Fruit fly (Drosophila melanogaster): Measurements from ENCODE around the gene ctp.
A peak's percentile ranks its signal among the peaks of the same experiment; 100 is the strongest.

The ctp gene

dm6 chrX:4644768-4645167, 42.8 kb upstream of the ctp start, which contains the start of gene CG3062:
TSS of gene CG3062 (minus strand) at chrX:4644868.
- no peak for TF ChIP-seq pzg (GFP tag; optimal IDR thresholded peaks at IDR 0.05)
- no peak for TF ChIP-seq CG2678 (tag; optimal IDR thresholded peaks at IDR 0.05)
- no peak for TF ChIP-seq CG30431 (GFP tag; optimal IDR thresholded peaks at IDR 0.05)
- TF ChIP-seq Spps (tag; optimal IDR thresholded peaks at IDR 0.05): no peak
- no peak for TF ChIP-seq NFAT (GFP tag; IDR thresholded peaks at IDR 0.05)
- TF ChIP-seq pnt (GFP tag; optimal IDR thresholded peaks at IDR 0.05): no peak
- no peak for TF ChIP-seq Jarid2 (GFP tag; optimal IDR thresholded peaks at IDR 0.05)
- TF ChIP-seq CG34376 (GFP tag; optimal IDR thresholded peaks at IDR 0.05): no peak
- no peak for TF ChIP-seq CG15073 (GFP tag; optimal IDR thresholded peaks at IDR 0.05)
- TF ChIP-seq stwl (tag; optimal IDR thresholded peaks at IDR 0.05): no peak

- TF ChIP-seq vnd (GFP tag; IDR thresholded peaks at IDR 0.05; ENCODE audit: partially characterized antibody) (peak; percentile 87), CG9215 (GFP tag; IDR thresholded peaks at IDR 0.05) (no peak), bbx (GFP tag; IDR thresholded peaks at IDR 0.05; ENCODE audit: partially characterized antibody) (peak; percentile 98), chinmo (GFP tag; IDR thresholded peaks at IDR 0.05; ENCODE audit: partially characterized antibody) (peak; percentile 96), BEAF-32 (GFP tag; optimal IDR thresholded peaks at IDR 0.05) (peak; percentile 40), lab (GFP tag; optimal IDR thresholded peaks at IDR 0.05) (no peak), schlank (tag; optimal IDR thresholded peaks at IDR 0.05) (no peak), CG3726 (GFP tag; IDR thresholded peaks at IDR 0.05) (no peak), Hsf (GFP tag; optimal IDR thresholded peaks at IDR 0.05) (no peak), CG6791 (GFP tag; IDR thresholded peaks at IDR 0.05; ENCODE audit: partially characterized antibody) (peak; percentile 97), CG15269 (tag; optimal IDR thresholded peaks at IDR 0.05) (no peak), mld (GFP tag; IDR thresholded peaks at IDR 0.05; ENCODE audit: partially characterized antibody) (peak; percentile 98), CG15601 (tag; optimal IDR thresholded peaks at IDR 0.05) (no peak), Mes4 (GFP tag; optimal IDR thresholded peaks at IDR 0.05) (no peak), Dref (GFP tag; IDR thresholded peaks at IDR 0.05) (peak; percentile 68), unc-4 (GFP tag; IDR thresholded peaks at IDR 0.05; ENCODE audit: partially characterized antibody) (peak; percentile 65), CG2120 (GFP tag; optimal IDR thresholded peaks at IDR 0.05) (no peak), Meics (GFP tag; optimal IDR thresholded peaks at IDR 0.05) (no peak), sug (tag; optimal IDR thresholded peaks at IDR 0.05) (no peak), CG2116 (GFP tag; optimal IDR thresholded peaks at IDR 0.05) (peak; percentile 20), cwo (GFP tag; optimal IDR thresholded peaks at IDR 0.05) (no peak), CG4617 (GFP tag; optimal IDR thresholded peaks at IDR 0.05; ENCODE audit: borderline replicate concordance) (peak; percentile 18), E2f2 (GFP tag; IDR thresholded peaks at IDR 0.05) (peak; percentile 78), CG10431 (GFP tag; optimal IDR thresholded peaks at IDR 0.05) (no peak), Sry-δ (GFP tag; optimal IDR thresholded peaks at IDR 0.05) (peak; percentile 8), zen2 (GFP tag; IDR thresholded peaks at IDR 0.05; ENCODE audit: partially characterized antibody) (peak; percentile 91), CG15479 (GFP tag; optimal IDR thresholded peaks at IDR 0.05) (no peak), tna (GFP tag; IDR thresholded peaks at IDR 0.05; ENCODE audit: partially characterized antibody) (peak; percentile 99), knrl (GFP tag; IDR thresholded peaks at IDR 0.05; ENCODE audit: partially characterized antibody) (0 out of 3 replicates have a peak, but pooled peaks have one; percentile 27), sna (GFP tag; IDR thresholded peaks at IDR 0.05; ENCODE audit: partially characterized antibody) (peak; percentile 81), Dp (GFP tag; optimal IDR thresholded peaks at IDR 0.05) (peak; percentile 80), CG14860 (GFP tag; IDR thresholded peaks at IDR 0.05; ENCODE audit: partially characterized antibody) (peak; percentile 93), stwl (tag; optimal IDR thresholded peaks at IDR 0.05) (peak; percentile 63), Pdp1 (GFP tag; optimal IDR thresholded peaks at IDR 0.05) (peak in 1 of 2 experiments; percentile 99), wdn (GFP tag; IDR thresholded peaks at IDR 0.05) (no peak), CG10267 (tag; optimal IDR thresholded peaks at IDR 0.05) (peak; percentile 29), CG13287 (GFP tag; IDR thresholded peaks at IDR 0.05; ENCODE audit: partially characterized antibody) (peak; percentile 81)
Observed at dm6 chrX:4647316-4648046, 40.1 kb upstream of the ctp start, which contains the start of the genes HLH4C and mRpL30. TSS of gene HLH4C (minus strand) at chrX:4647414. TSS of gene mRpL30 (plus strand) at chrX:4647871.
